Fruit fly (Drosophila melanogaster) whole organism, pupa: ENCODE measurements around the gene RNaseX25.

ENCODE experiments used
- CG10348 ChIP-seq: fragments of 200-800 bp; sonication (Bioruptor generic); IDR thresholded peaks from 2 replicates; pipeline ENCODE4 v1.3.6; 2022; ENCODE audit warnings: missing biosample characterization, missing genetic modification characterization
- CG12605 ChIP-seq: fragments of 200-800 bp; sonication (Bioruptor generic); IDR thresholded peaks from 2 replicates; pipeline ENCODE4 v1.3.6; 2022; ENCODE audit warnings: missing biosample characterization, missing genetic modification characterization
- CG13204 ChIP-seq: fragments of 200-800 bp; sonication (Bioruptor generic); optimal IDR thresholded peaks from 2 replicates; lab custom pipeline; 2018; ENCODE audit warnings: missing biosample characterization, mild to moderate bottlenecking, missing genetic modification characterization, moderate library complexity
- CG14655 ChIP-seq: fragments of 200-800 bp; sonication (Bioruptor generic); optimal IDR thresholded peaks from 3 replicates; lab custom pipeline; 2017; ENCODE audit warnings: mild to moderate bottlenecking, missing biosample characterization, missing genetic modification reagents, missing genetic modification characterization
- CG15710 ChIP-seq: fragments of 200-800 bp; sonication (Bioruptor generic); optimal IDR thresholded peaks from 2 replicates; lab custom pipeline; 2018; ENCODE audit warnings: missing biosample characterization, mild to moderate bottlenecking, missing genetic modification characterization, moderate library complexity
- CG17806 ChIP-seq: fragments of 200-800 bp; sonication (Bioruptor generic); optimal IDR thresholded peaks from 2 replicates; lab custom pipeline; 2018; ENCODE audit warnings: missing biosample characterization, mild to moderate bottlenecking, missing genetic modification characterization, moderate library complexity
- CG32121 ChIP-seq: fragments of 200-800 bp; sonication (Bioruptor generic); IDR thresholded peaks from 2 replicates; pipeline ENCODE4 v1.3.6; 2022; ENCODE audit warnings: missing biosample characterization, missing genetic modification characterization
- CG34367 ChIP-seq: fragments of 200-800 bp; sonication (Bioruptor generic); optimal IDR thresholded peaks from 2 replicates; lab custom pipeline; 2018; ENCODE audit warnings: missing biosample characterization, mild to moderate bottlenecking, missing genetic modification characterization
- CG4496 ChIP-seq: fragments of 200-800 bp; sonication (Bioruptor generic); IDR thresholded peaks from 3 replicates; pipeline ENCODE4 v1.3.6; 2022; ENCODE audit warnings: missing biosample characterization, missing genetic modification characterization
- CG8159 ChIP-seq: fragments of 200-800 bp; sonication (Bioruptor generic); optimal IDR thresholded peaks from 3 replicates; lab custom pipeline; 2018; ENCODE audit warnings: missing biosample characterization, mild to moderate bottlenecking, missing genetic modification characterization, moderate library complexity
- CG8301 ChIP-seq: fragments of 200-800 bp; sonication (Bioruptor generic); optimal IDR thresholded peaks from 2 replicates; lab custom pipeline; 2018; ENCODE audit warnings: missing biosample characterization, mild to moderate bottlenecking, missing genetic modification characterization
- CG9948 ChIP-seq: fragments of 200-800 bp; sonication (Bioruptor generic); optimal IDR thresholded peaks from 2 replicates; lab custom pipeline; 2018; ENCODE audit warnings: missing biosample characterization, mild to moderate bottlenecking, missing genetic modification characterization, moderate library complexity
- D1 ChIP-seq: fragments of 200-800 bp; sonication (Bioruptor generic); optimal IDR thresholded peaks from 2 replicates; lab custom pipeline; 2018; ENCODE audit warnings: missing biosample characterization, mild to moderate bottlenecking, missing genetic modification characterization, moderate library complexity
- EcR ChIP-seq: fragments of 200-800 bp; sonication (Bioruptor generic); optimal IDR thresholded peaks from 3 replicates; lab custom pipeline; 2019; ENCODE audit warnings: missing biosample characterization, missing genetic modification characterization, mild to moderate bottlenecking, moderate library complexity, missing genetic modification reagents
- Ets98B ChIP-seq: fragments of 200-800 bp; sonication (Bioruptor generic); IDR thresholded peaks from 2 replicates; pipeline ENCODE4 v1.3.6; 2022; ENCODE audit warnings: missing biosample characterization, missing genetic modification characterization
- Pif1A ChIP-seq: fragments of 200-800 bp; sonication (Bioruptor generic); optimal IDR thresholded peaks from 3 replicates; lab custom pipeline; 2016; ENCODE audit warnings: missing biosample characterization, missing genetic modification characterization
- Pif1B ChIP-seq: fragments of 200-800 bp; sonication (Bioruptor generic); optimal IDR thresholded peaks from 3 replicates; lab custom pipeline; 2016; ENCODE audit warnings: missing biosample characterization, missing genetic modification characterization
- Snoo ChIP-seq: fragments of 200-800 bp; sonication (Bioruptor generic); optimal IDR thresholded peaks from 3 replicates; lab custom pipeline; 2017; ENCODE audit warnings: missing biosample characterization, mild to moderate bottlenecking, missing genetic modification characterization, inconsistent platforms
- fd96Ca ChIP-seq: fragments of 200-800 bp; sonication (Bioruptor generic); IDR thresholded peaks from 3 replicates; pipeline ENCODE4 v1.3.6; 2022; ENCODE audit warnings: missing biosample characterization, missing genetic modification characterization
- gl ChIP-seq: fragments of 200-800 bp; sonication (Bioruptor generic); optimal IDR thresholded peaks from 2 replicates; lab custom pipeline; 2018; ENCODE audit warnings: missing biosample characterization, mild to moderate bottlenecking, missing genetic modification characterization
- rn ChIP-seq: fragments of 200-800 bp; sonication (Bioruptor generic); IDR thresholded peaks from 2 replicates; pipeline ENCODE4 v1.3.6; 2022; ENCODE audit warnings: missing biosample characterization, missing genetic modification characterization

The RNaseX25 gene

dm6 chr3L:7951841-7952240, 18.5 kb upstream of the RNaseX25 start:
- TF ChIP-seq CG14655 (GFP tag; lab: Kevin White, UChicago) (no peak), CG13204 (GFP tag; lab: Kevin White, UChicago) (no peak), CG12605 (GFP tag; lab: Robert Waterston, UW) (no peak), CG8301 (tag; lab: Kevin White, UChicago) (no peak), CG10348 (GFP tag; lab: Robert Waterston, UW) (no peak), CG34367 (tag; lab: Kevin White, UChicago) (no peak), CG15710 (tag; lab: Kevin White, UChicago) (no peak), EcR (GFP tag; lab: Kevin White, UChicago) (no peak), CG4496 (GFP tag; lab: Robert Waterston, UW) (no peak), D1 (tag; lab: Kevin White, UChicago) (no peak), Pif1B (GFP tag; lab: Kevin White, UChicago) (no peak), Ets98B (GFP tag; lab: Robert Waterston, UW) (no peak), CG9948 (tag; lab: Kevin White, UChicago) (no peak)

dm6 chr3L:7952560-7952959, 17.8 kb upstream of the RNaseX25 start:
- TF ChIP-seq CG34367 (tag; lab: Kevin White, UChicago) = no peak
- TF ChIP-seq CG13204 (GFP tag; lab: Kevin White, UChicago) = no peak
- TF ChIP-seq CG15710 (tag; lab: Kevin White, UChicago) = no peak
- no peak for TF ChIP-seq gl
- TF ChIP-seq D1 (tag; lab: Kevin White, UChicago) = no peak
- no peak for TF ChIP-seq EcR (GFP tag; lab: Kevin White, UChicago)
- TF ChIP-seq CG8301 (tag; lab: Kevin White, UChicago) = no peak
- no peak for TF ChIP-seq Pif1A
- TF ChIP-seq CG4496 (GFP tag; lab: Robert Waterston, UW) = no peak
- TF ChIP-seq Pif1B (GFP tag; lab: Kevin White, UChicago) = no peak
- TF ChIP-seq CG10348 (GFP tag; lab: Robert Waterston, UW) = no peak
- TF ChIP-seq CG8159 (tag; lab: Kevin White, UChicago) = no peak
- no peak for TF ChIP-seq Ets98B (GFP tag; lab: Robert Waterston, UW)
- TF ChIP-seq rn = no peak
- TF ChIP-seq Snoo (tag; lab: Kevin White, UChicago) = no peak
- no peak for TF ChIP-seq CG14655 (GFP tag; lab: Kevin White, UChicago)
- no peak for TF ChIP-seq CG32121 (GFP tag; lab: Robert Waterston, UW)
- no peak for TF ChIP-seq fd96Ca (GFP tag; lab: Robert Waterston, UW)
- TF ChIP-seq CG12605 (GFP tag; lab: Robert Waterston, UW) = no peak

dm6 chr3L:7952978-7953377, 17.4 kb upstream of the RNaseX25 start:
- TF ChIP-seq gl = no peak

- TF ChIP-seq Snoo (tag; lab: Kevin White, UChicago) = no peak
- no peak for TF ChIP-seq CG14655 (GFP tag; lab: Kevin White, UChicago)
- TF ChIP-seq CG13204 (GFP tag; lab: Kevin White, UChicago) = no peak
- no peak for TF ChIP-seq CG32121 (GFP tag; lab: Robert Waterston, UW)
- TF ChIP-seq EcR (GFP tag; lab: Kevin White, UChicago) = no peak
- TF ChIP-seq Ets98B (GFP tag; lab: Robert Waterston, UW) = no peak
- TF ChIP-seq CG17806 (tag; lab: Kevin White, UChicago) = no peak
- no peak for TF ChIP-seq CG10348 (GFP tag; lab: Robert Waterston, UW)
- no peak for TF ChIP-seq fd96Ca (GFP tag; lab: Robert Waterston, UW)
- no peak for TF ChIP-seq Pif1B (GFP tag; lab: Kevin White, UChicago)
- TF ChIP-seq CG9948 (tag; lab: Kevin White, UChicago) = no peak
- TF ChIP-seq CG8159 (tag; lab: Kevin White, UChicago) = no peak
- no peak for TF ChIP-seq gl
- TF ChIP-seq, all 21 proteins: peak for 0
Measured at dm6 chr3L:7953728-7954127, 16.7 kb upstream of the RNaseX25 start.

dm6 chr3L:7954967-7955366, 15.4 kb upstream of the RNaseX25 start:
- TF ChIP-seq CG8301 (tag; lab: Kevin White, UChicago) (no peak), CG10348 (GFP tag; lab: Robert Waterston, UW) (0 out of 2 replicates have a peak, but pooled peaks have one; percentile 11)

- TF ChIP-seq gl (no peak), CG4496 (GFP tag; lab: Robert Waterston, UW) (no peak), fd96Ca (GFP tag; lab: Robert Waterston, UW) (no peak), rn (no peak), CG15710 (tag; lab: Kevin White, UChicago) (no peak), D1 (tag; lab: Kevin White, UChicago) (no peak), Pif1A (no peak), CG9948 (tag; lab: Kevin White, UChicago) (no peak), CG34367 (tag; lab: Kevin White, UChicago) (no peak)
- TF ChIP-seq, all 21 proteins: peak for 0
Measured at dm6 chr3L:7956718-7957117, 13.7 kb upstream of the RNaseX25 start.

- TF ChIP-seq Ets98B (GFP tag; lab: Robert Waterston, UW) = no peak
- TF ChIP-seq D1 (tag; lab: Kevin White, UChicago) = no peak
- no peak for TF ChIP-seq Snoo (tag; lab: Kevin White, UChicago)
- no peak for TF ChIP-seq CG13204 (GFP tag; lab: Kevin White, UChicago)
- TF ChIP-seq CG32121 (GFP tag; lab: Robert Waterston, UW) = no peak
- TF ChIP-seq CG34367 (tag; lab: Kevin White, UChicago) = no peak
Measured at dm6 chr3L:7958083-7958482, 12.3 kb upstream of the RNaseX25 start.
